Worm (Caenorhabditis elegans) whole organism, L1 larva: ENCODE data around the gene nas-3.

ENCODE experiments used
- C34B4.2 ChIP-seq: sonication (generic microtip); optimal IDR thresholded peaks from 2 replicates; lab custom pipeline; 2017; ENCODE audit warnings: mild to moderate bottlenecking, missing genetic modification characterization, missing compliant biosample characterization
- Y116A8C.19 ChIP-seq: sonication (generic microtip); optimal IDR thresholded peaks from 2 replicates; lab custom pipeline; 2016; ENCODE audit warnings: missing compliant biosample characterization, missing genetic modification characterization, borderline replicate concordance
- aly-2 ChIP-seq: fragments of 150-350 bp; optimal IDR thresholded peaks from 2 replicates; lab custom pipeline; 2014; ENCODE audit warnings: missing biosample characterization, missing genetic modification characterization
- ama-1 ChIP-seq: fragments of 150-350 bp; optimal IDR thresholded peaks from 2 replicates; lab custom pipeline; 2014
- ceh-63 ChIP-seq: fragments of 200-800 bp; sonication (Bioruptor generic); optimal IDR thresholded peaks from 2 replicates; lab custom pipeline; 2018; ENCODE audit warnings: mild to moderate bottlenecking, missing genetic modification characterization, missing compliant biosample characterization
- ceh-8 ChIP-seq: fragments of 200-800 bp; sonication (Bioruptor generic); optimal IDR thresholded peaks from 2 replicates; lab custom pipeline; 2018; ENCODE audit warnings: mild to moderate bottlenecking, missing genetic modification characterization, moderate library complexity, missing compliant biosample characterization
- ceh-88 ChIP-seq: fragments of 200-800 bp; sonication (Bioruptor generic); IDR thresholded peaks from 2 replicates; pipeline ENCODE4 v1.3.6; 2022; ENCODE audit warnings: missing genetic modification characterization, missing compliant biosample characterization
- ceh-90 ChIP-seq: sonication (generic microtip); optimal IDR thresholded peaks from 2 replicates; lab custom pipeline; 2016; ENCODE audit warnings: missing genetic modification characterization, missing compliant biosample characterization
- ces-1 ChIP-seq: fragments of 150-350 bp; optimal IDR thresholded peaks from 2 replicates; lab custom pipeline; 2014; ENCODE audit warnings: missing biosample characterization, missing genetic modification reagents, missing genetic modification characterization
- dpl-1 ChIP-seq, 3 experiments: fragments of 150-350 bp in 2 of 3; sonication (generic microtip) in 1 of 3; optimal IDR thresholded peaks; 2 replicates each; lab custom pipeline; 2014 to 2017; ENCODE audit warnings: missing biosample characterization in 3 of 3, missing genetic modification characterization in 3 of 3, missing genetic modification reagents in 3 of 3
- dsc-1 ChIP-seq: sonication (generic microtip); optimal IDR thresholded peaks from 2 replicates; lab custom pipeline; 2016; ENCODE audit warnings: mild to moderate bottlenecking, missing genetic modification characterization, missing compliant biosample characterization
- efl-1 ChIP-seq, 4 experiments: fragments of 150-350 bp; optimal IDR thresholded peaks in 3 of 4; peaks in 1 of 4; 1 replicate in 1 of 4; 2 replicates in 3 of 4; lab custom pipeline; 2014; ENCODE audit warnings: missing biosample characterization in 2 of 4, missing genetic modification characterization in 2 of 4, missing genetic modification reagents in 2 of 4
- efl-3 ChIP-seq: fragments of 200-800 bp; sonication (Bioruptor generic); optimal IDR thresholded peaks from 2 replicates; lab custom pipeline; 2018; ENCODE audit warnings: mild to moderate bottlenecking, missing genetic modification characterization, missing compliant biosample characterization
- egl-27 ChIP-seq, 2 experiments: fragments of 150-350 bp in 1 of 2; sonication (generic microtip); optimal IDR thresholded peaks; 3 replicates each; lab custom pipeline; 2017 to 2018; ENCODE audit warnings: missing biosample characterization in 2 of 2, missing genetic modification characterization in 2 of 2, missing genetic modification reagents in 2 of 2
- elt-2 ChIP-seq: sonication (generic microtip); optimal IDR thresholded peaks from 2 replicates; lab custom pipeline; 2016; ENCODE audit warnings: missing genetic modification characterization, mild to moderate bottlenecking, inconsistent platforms, missing compliant biosample characterization, missing genetic modification reagents
- fkh-4 ChIP-seq: sonication (generic microtip); optimal IDR thresholded peaks from 2 replicates; lab custom pipeline; 2016; ENCODE audit warnings: missing compliant biosample characterization, missing genetic modification characterization, borderline replicate concordance
- fos-1 ChIP-seq: fragments of 150-350 bp; optimal IDR thresholded peaks from 2 replicates; lab custom pipeline; 2014; ENCODE audit warnings: missing biosample characterization, missing genetic modification characterization
- isw-1 ChIP-seq: fragments of 200-800 bp; sonication (Bioruptor generic); IDR thresholded peaks from 2 replicates; pipeline ENCODE4 v1.3.6; 2022; ENCODE audit warnings: missing genetic modification characterization, missing compliant biosample characterization
- jun-1 ChIP-seq: fragments of 150-350 bp; optimal IDR thresholded peaks from 2 replicates; lab custom pipeline; 2014; ENCODE audit warnings: missing biosample characterization, missing genetic modification reagents, missing genetic modification characterization
- lin-14 ChIP-seq: fragments of 200-800 bp; sonication (Bioruptor generic); optimal IDR thresholded peaks from 2 replicates; lab custom pipeline; 2018; ENCODE audit warnings: mild to moderate bottlenecking, missing genetic modification characterization, moderate library complexity, missing compliant biosample characterization
- lin-15B ChIP-seq: fragments of 150-350 bp; sonication (generic microtip); optimal IDR thresholded peaks from 3 replicates; lab custom pipeline; 2014; ENCODE audit warnings: missing biosample characterization, missing genetic modification characterization
- lin-39 ChIP-seq: fragments of 150-350 bp; optimal IDR thresholded peaks from 2 replicates; lab custom pipeline; 2014; ENCODE audit warnings: missing biosample characterization, missing genetic modification reagents, missing genetic modification characterization
- mab-9 ChIP-seq: fragments of 200-800 bp; sonication (Bioruptor generic); IDR thresholded peaks from 2 replicates; pipeline ENCODE4 v1.3.6; 2022; ENCODE audit warnings: missing genetic modification reagents, missing genetic modification characterization, missing compliant biosample characterization
- nhr-19 ChIP-seq: fragments of 200-800 bp; sonication (Bioruptor generic); conservative IDR thresholded peaks from 2 replicates; pipeline ENCODE4 v1.3.6; 2022; ENCODE audit warnings: missing genetic modification characterization, missing compliant biosample characterization
- nhr-237 ChIP-seq: fragments of 150-350 bp; optimal IDR thresholded peaks from 2 replicates; lab custom pipeline; 2014; ENCODE audit warnings: missing biosample characterization, missing genetic modification characterization
- nhr-47 ChIP-seq: sonication (generic microtip); optimal IDR thresholded peaks from 2 replicates; lab custom pipeline; 2016; ENCODE audit warnings: mild to moderate bottlenecking, missing genetic modification characterization, moderate library complexity, missing compliant biosample characterization
- nhr-71 ChIP-seq: sonication (generic microtip); optimal IDR thresholded peaks from 2 replicates; lab custom pipeline; 2016; ENCODE audit warnings: mild to moderate bottlenecking, missing genetic modification characterization, moderate library complexity, missing compliant biosample characterization
- nhr-77 ChIP-seq: fragments of 150-350 bp; optimal IDR thresholded peaks from 2 replicates; lab custom pipeline; 2014; ENCODE audit warnings: missing biosample characterization, missing genetic modification characterization
- nhr-85 ChIP-seq: sonication (generic microtip); peaks from one replicate; lab custom pipeline; 2016; ENCODE audit warnings: missing genetic modification characterization, inconsistent platforms, missing compliant biosample characterization
- nhr-90 ChIP-seq: sonication (generic microtip); optimal IDR thresholded peaks from 2 replicates; lab custom pipeline; 2016; ENCODE audit warnings: mild to moderate bottlenecking, missing genetic modification characterization, missing compliant biosample characterization; ENCODE audit not compliant: poor library complexity
- pag-3 ChIP-seq: sonication (generic microtip); optimal IDR thresholded peaks from 2 replicates; lab custom pipeline; 2017; ENCODE audit warnings: missing genetic modification characterization, mild to moderate bottlenecking, missing compliant biosample characterization, antibody characterized with exemption, borderline replicate concordance; ENCODE audit not compliant: insufficient read depth
- pax-3 ChIP-seq: fragments of 200-800 bp; sonication (Bioruptor generic); optimal IDR thresholded peaks from 2 replicates; lab custom pipeline; 2018; ENCODE audit warnings: mild to moderate bottlenecking, missing genetic modification characterization, moderate library complexity, missing compliant biosample characterization
- rnt-1 ChIP-seq: sonication (generic microtip); optimal IDR thresholded peaks from 2 replicates; lab custom pipeline; 2016; ENCODE audit warnings: mild to moderate bottlenecking, missing genetic modification characterization, moderate library complexity, missing compliant biosample characterization
- snpc-4 ChIP-seq: fragments of 150-350 bp; optimal IDR thresholded peaks from 2 replicates; lab custom pipeline; 2014; ENCODE audit warnings: missing biosample characterization, missing genetic modification characterization
- sox-4 ChIP-seq: sonication (generic microtip); optimal IDR thresholded peaks from 2 replicates; lab custom pipeline; 2016; ENCODE audit warnings: missing genetic modification characterization, missing compliant biosample characterization
- sptf-1 ChIP-seq: fragments of 150-350 bp; optimal IDR thresholded peaks from 2 replicates; lab custom pipeline; 2014; ENCODE audit warnings: missing biosample characterization, missing genetic modification characterization
- sup-37 ChIP-seq: fragments of 200-800 bp; sonication (Bioruptor generic); optimal IDR thresholded peaks from 2 replicates; lab custom pipeline; 2018; ENCODE audit warnings: mild to moderate bottlenecking, missing genetic modification characterization, missing compliant biosample characterization
- tbx-2 ChIP-seq: sonication (generic microtip); optimal IDR thresholded peaks from 2 replicates; lab custom pipeline; 2016; ENCODE audit warnings: missing genetic modification characterization, missing compliant biosample characterization
- tlp-1 ChIP-seq: fragments of 150-350 bp; optimal IDR thresholded peaks from 2 replicates; lab custom pipeline; 2014; ENCODE audit warnings: missing biosample characterization, missing genetic modification characterization
- unc-130 ChIP-seq: fragments of 150-350 bp; optimal IDR thresholded peaks from 2 replicates; lab custom pipeline; 2017; ENCODE audit warnings: missing biosample characterization, missing genetic modification characterization, inconsistent platforms
- unc-30 ChIP-seq: sonication (generic microtip); optimal IDR thresholded peaks from 2 replicates; lab custom pipeline; 2017; ENCODE audit warnings: missing biosample characterization, missing genetic modification characterization
- unc-86 ChIP-seq: sonication (generic microtip); optimal IDR thresholded peaks from 2 replicates; lab custom pipeline; 2016; ENCODE audit warnings: missing genetic modification characterization, missing compliant biosample characterization
- unc-98 ChIP-seq: fragments of 200-800 bp; sonication (Bioruptor generic); IDR thresholded peaks from 2 replicates; pipeline ENCODE4 v1.3.6; 2022; ENCODE audit warnings: missing genetic modification characterization, missing compliant biosample characterization
- xbp-1 ChIP-seq: sonication (generic microtip); optimal IDR thresholded peaks from 2 replicates; lab custom pipeline; 2016; ENCODE audit warnings: missing genetic modification characterization, missing compliant biosample characterization
- zag-1 ChIP-seq: fragments of 150-350 bp; optimal IDR thresholded peaks from 2 replicates; lab custom pipeline; 2014; ENCODE audit warnings: missing biosample characterization, missing genetic modification characterization
- zip-4 ChIP-seq: fragments of 200-800 bp; sonication (Bioruptor generic); optimal IDR thresholded peaks from 2 replicates; lab custom pipeline; 2018; ENCODE audit warnings: mild to moderate bottlenecking, missing genetic modification characterization, moderate library complexity, missing compliant biosample characterization
- ztf-11 ChIP-seq, 2 experiments: sonication (generic microtip); optimal IDR thresholded peaks; 2 replicates each; lab custom pipeline; 2016 to 2017; ENCODE audit warnings: missing genetic modification characterization in 2 of 2, missing biosample characterization in 1 of 2, missing compliant biosample characterization in 1 of 2

Gene nas-3

ce11 chrV:9503152-9503817 lies 25.3 kb downstream of the nas-3 start (continued):
- TF ChIP-seq xbp-1 (tag; lab: Kevin White, UChicago), result peak; percentile 69
- TF ChIP-seq nhr-77 (tag; lab: Kevin White, UChicago), result peak; percentile 65
- no peak for TF ChIP-seq pag-3 (tag; lab: Kevin White, UChicago)
- peak; percentile 81 for TF ChIP-seq nhr-19
- TF ChIP-seq zag-1, result no peak
- TF ChIP-seq zip-4 (GFP tag; lab: Kevin White, UChicago), result no peak
- TF ChIP-seq ceh-8, result peak; percentile 62
- peak; percentile 12 to 51 (median 49) for TF ChIP-seq dpl-1 (GFP tag; optimal IDR thresholded peaks at IDR 0.05; lab: Kevin White, UChicago)
- peak; percentile 44 for TF ChIP-seq unc-130 (tag; lab: Kevin White, UChicago)
- TF ChIP-seq ces-1, result no peak
- no peak for TF ChIP-seq lin-15B
- no peak for TF ChIP-seq Y116A8C.19 (tag; lab: Kevin White, UChicago)
- no peak for TF ChIP-seq C34B4.2 (tag; lab: Kevin White, UChicago)
- peak; percentile 64 for TF ChIP-seq pax-3 (tag; lab: Kevin White, UChicago)
- 0 out of 2 replicates have a peak, but pooled peaks have one; percentile 20 for TF ChIP-seq ceh-88 (GFP tag; lab: Robert Waterston, UW)
- no peak for TF ChIP-seq ceh-63 (GFP tag; lab: Kevin White, UChicago)
- TF ChIP-seq ceh-90 (tag; lab: Kevin White, UChicago), result no peak
- peak; percentile 66 for TF ChIP-seq unc-86 (tag; lab: Kevin White, UChicago)
- TF ChIP-seq elt-2 (tag; lab: Kevin White, UChicago), result peak; percentile 68
- no peak for TF ChIP-seq sup-37 (GFP tag; lab: Kevin White, UChicago)
- TF ChIP-seq ztf-11 (tag; optimal IDR thresholded peaks at IDR 0.05; lab: Kevin White, UChicago), result peak in 1 of 2 experiments; percentile 15
- TF ChIP-seq tbx-2 (tag; lab: Kevin White, UChicago), result peak; percentile 75
- TF ChIP-seq mab-9 (GFP tag; lab: Robert Waterston, UW), result peak; percentile 60
- no peak for TF ChIP-seq nhr-237 (tag; lab: Kevin White, UChicago)
- TF ChIP-seq aly-2 (tag; lab: Kevin White, UChicago), result peak; percentile 19
- TF ChIP-seq egl-27 (tag; optimal IDR thresholded peaks at IDR 0.05; lab: Kevin White, UChicago), result no peak
- peak; percentile 33 for TF ChIP-seq sox-4 (tag; lab: Kevin White, UChicago)
- TF ChIP-seq nhr-85 (tag; lab: Kevin White, UChicago), result peak; percentile 83
- TF ChIP-seq rnt-1 (tag; lab: Kevin White, UChicago), result peak; percentile 77
- TF ChIP-seq efl-3 (GFP tag; lab: Kevin White, UChicago), result no peak
- peak; percentile 87 for TF ChIP-seq nhr-47 (tag; lab: Kevin White, UChicago)
- peak; percentile 81 for TF ChIP-seq dsc-1 (tag; lab: Kevin White, UChicago)
- TF ChIP-seq, all 84 proteins: peak for 51

- TF ChIP-seq nhr-85 (tag; lab: Kevin White, UChicago) (peak; percentile 77), tbx-2 (tag; lab: Kevin White, UChicago) (peak; percentile 23), ceh-63 (GFP tag; lab: Kevin White, UChicago) (no peak), aly-2 (tag; lab: Kevin White, UChicago) (no peak), nhr-77 (tag; lab: Kevin White, UChicago) (no peak), egl-27 (tag; optimal IDR thresholded peaks at IDR 0.05; lab: Kevin White, UChicago) (no peak), isw-1 (GFP tag; lab: Robert Waterston, UW) (no peak), sox-4 (tag; lab: Kevin White, UChicago) (no peak), nhr-47 (tag; lab: Kevin White, UChicago) (no peak), fkh-4 (tag; lab: Kevin White, UChicago) (no peak), unc-98 (no peak), unc-30 (tag; lab: Kevin White, UChicago) (no peak), fos-1 (tag; lab: Kevin White, UChicago) (no peak), zip-4 (GFP tag; lab: Kevin White, UChicago) (no peak), efl-1 (optimal IDR thresholded peaks at IDR 0.05; lab: Kevin White, UChicago) (no peak), efl-1 (GFP tag; optimal IDR thresholded peaks at IDR 0.05 in 1 of 2; lab: Kevin White, UChicago) (no peak), ztf-11 (tag; optimal IDR thresholded peaks at IDR 0.05; lab: Kevin White, UChicago) (no peak), ama-1 (lab: Kevin White, UChicago) (no peak), lin-14 (GFP tag; lab: Kevin White, UChicago) (peak; percentile 57), sup-37 (GFP tag; lab: Kevin White, UChicago) (no peak), nhr-90 (tag; lab: Kevin White, UChicago) (no peak), sptf-1 (no peak), snpc-4 (tag; lab: Kevin White, UChicago) (no peak), nhr-71 (tag; lab: Kevin White, UChicago) (peak; percentile 36), lin-39 (tag; lab: Kevin White, UChicago) (no peak), jun-1 (tag; lab: Kevin White, UChicago) (no peak), tlp-1 (tag; lab: Kevin White, UChicago) (no peak), mab-9 (GFP tag; lab: Robert Waterston, UW) (no peak), dpl-1 (GFP tag; optimal IDR thresholded peaks at IDR 0.05; lab: Kevin White, UChicago) (no peak)
These were observed 26.6 kb downstream of the nas-3 start, which contains the start of gene haao-1 for ce11 chrV:9504474-9504960. Gene haao-1, plus strand, starts transcription at chrV:9504910.
